Worm (Caenorhabditis elegans) whole organism, late embryonic: ENCODE data around the gene bath-44.

Source experiments
- C08G9.2 ChIP-seq: sonication (generic microtip); optimal IDR thresholded peaks from 2 replicates; lab custom pipeline; 2016; ENCODE audit warnings: mild to moderate bottlenecking, missing genetic modification characterization, moderate library complexity, missing compliant biosample characterization
- T23F11.4 ChIP-seq: fragments of 200-800 bp; sonication (Bioruptor generic); optimal IDR thresholded peaks from 2 replicates; lab custom pipeline; 2018; ENCODE audit warnings: mild to moderate bottlenecking, missing genetic modification characterization, missing compliant biosample characterization
- Y22D7AL.16 ChIP-seq: sonication (generic microtip); optimal IDR thresholded peaks from 2 replicates; lab custom pipeline; 2016; ENCODE audit warnings: missing genetic modification characterization, missing compliant biosample characterization
- ama-1 ChIP-seq: fragments of 150-350 bp; optimal IDR thresholded peaks from 2 replicates; lab custom pipeline; 2014
- ceh-14 ChIP-seq: sonication (generic microtip); optimal IDR thresholded peaks from 2 replicates; lab custom pipeline; 2016; ENCODE audit warnings: missing genotype, missing genetic modification characterization, missing compliant biosample characterization
- ceh-18 ChIP-seq: sonication (generic microtip); optimal IDR thresholded peaks from 2 replicates; lab custom pipeline; 2016; ENCODE audit warnings: missing genetic modification characterization, missing compliant biosample characterization
- ceh-19 ChIP-seq: fragments of 200-800 bp; sonication (Bioruptor generic); optimal IDR thresholded peaks from 2 replicates; lab custom pipeline; 2018; ENCODE audit warnings: mild to moderate bottlenecking, missing genetic modification characterization, missing compliant biosample characterization
- ceh-2 ChIP-seq: sonication (generic microtip); optimal IDR thresholded peaks from 2 replicates; lab custom pipeline; 2016; ENCODE audit warnings: missing genotype, missing genetic modification characterization, missing compliant biosample characterization
- ceh-24 ChIP-seq: sonication (generic microtip); optimal IDR thresholded peaks from 2 replicates; lab custom pipeline; 2016; ENCODE audit warnings: mild to moderate bottlenecking, missing genetic modification characterization, missing compliant biosample characterization
- ceh-45 ChIP-seq: fragments of 200-800 bp; sonication (Bioruptor generic); IDR thresholded peaks from 2 replicates; pipeline ENCODE4 v1.3.6; 2022; ENCODE audit warnings: missing genetic modification reagents, missing genetic modification characterization, missing compliant biosample characterization
- ceh-48 ChIP-seq: sonication (generic microtip); optimal IDR thresholded peaks from 2 replicates; lab custom pipeline; 2016; ENCODE audit warnings: missing genetic modification characterization, inconsistent platforms, missing compliant biosample characterization
- ceh-6 ChIP-seq: fragments of 200-800 bp; sonication (Bioruptor generic); optimal IDR thresholded peaks from 2 replicates; lab custom pipeline; 2018; ENCODE audit warnings: mild to moderate bottlenecking, missing genetic modification characterization, missing compliant biosample characterization
- ceh-9 ChIP-seq: sonication (generic microtip); optimal IDR thresholded peaks from 2 replicates; lab custom pipeline; 2016; ENCODE audit warnings: mild to moderate bottlenecking, missing genetic modification characterization, inconsistent platforms, missing compliant biosample characterization
- che-1 ChIP-seq: sonication (generic microtip); optimal IDR thresholded peaks from 2 replicates; lab custom pipeline; 2016; ENCODE audit warnings: mild to moderate bottlenecking, missing genetic modification characterization, missing compliant biosample characterization
- dmd-4 ChIP-seq: sonication (generic microtip); optimal IDR thresholded peaks from 2 replicates; lab custom pipeline; 2016; ENCODE audit warnings: borderline replicate concordance, missing genetic modification characterization, missing compliant biosample characterization
- elt-2 ChIP-seq: sonication (generic microtip); optimal IDR thresholded peaks from 2 replicates; lab custom pipeline; 2016; ENCODE audit warnings: missing genetic modification reagents, missing genetic modification characterization, missing compliant biosample characterization
- fax-1 ChIP-seq: sonication (generic microtip); optimal IDR thresholded peaks from 2 replicates; lab custom pipeline; 2016; ENCODE audit warnings: missing genotype, missing genetic modification characterization, missing compliant biosample characterization
- fkh-10 ChIP-seq: fragments of 150-350 bp; optimal IDR thresholded peaks from 2 replicates; lab custom pipeline; 2014; ENCODE audit warnings: missing biosample characterization, missing genetic modification reagents, missing genetic modification characterization
- hlh-13 ChIP-seq: fragments of 200-800 bp; sonication (Bioruptor generic); optimal IDR thresholded peaks from 2 replicates; lab custom pipeline; 2018; ENCODE audit warnings: mild to moderate bottlenecking, missing genetic modification characterization, missing compliant biosample characterization
- hlh-15 ChIP-seq: sonication (generic microtip); optimal IDR thresholded peaks from 2 replicates; lab custom pipeline; 2016; ENCODE audit warnings: missing genetic modification characterization, missing compliant biosample characterization
- hlh-8 ChIP-seq: sonication (generic microtip); optimal IDR thresholded peaks from 2 replicates; lab custom pipeline; 2016; ENCODE audit warnings: missing genotype, missing genetic modification characterization, missing compliant biosample characterization
- lin-11 ChIP-seq: fragments of 200-800 bp; sonication (Bioruptor generic); optimal IDR thresholded peaks from 2 replicates; lab custom pipeline; 2018; ENCODE audit warnings: mild to moderate bottlenecking, missing genetic modification characterization, missing compliant biosample characterization
- mec-3 ChIP-seq: sonication (generic microtip); optimal IDR thresholded peaks from 2 replicates; lab custom pipeline; 2016; ENCODE audit warnings: borderline replicate concordance, missing genetic modification characterization, missing compliant biosample characterization
- nhr-11 ChIP-seq: fragments of 150-350 bp; optimal IDR thresholded peaks from 2 replicates; lab custom pipeline; 2014; ENCODE audit warnings: missing biosample characterization, missing genetic modification characterization
- nhr-232 ChIP-seq: sonication (generic microtip); optimal IDR thresholded peaks from 2 replicates; lab custom pipeline; 2016; ENCODE audit warnings: missing genetic modification characterization, missing compliant biosample characterization
- pat-9 ChIP-seq: fragments of 200-800 bp; sonication (Bioruptor generic); optimal IDR thresholded peaks from 2 replicates; lab custom pipeline; 2018; ENCODE audit warnings: mild to moderate bottlenecking, missing genetic modification characterization, moderate library complexity, missing compliant biosample characterization
- pha-4 ChIP-seq: fragments of 150-350 bp; optimal IDR thresholded peaks from 2 replicates; lab custom pipeline; 2018; ENCODE audit warnings: missing biosample characterization, missing genetic modification reagents, missing genetic modification characterization
- pqm-1 ChIP-seq: sonication (generic microtip); optimal IDR thresholded peaks from 2 replicates; lab custom pipeline; 2016; ENCODE audit warnings: missing genetic modification characterization, missing compliant biosample characterization
- pros-1 ChIP-seq: fragments of 150-350 bp; optimal IDR thresholded peaks from 2 replicates; lab custom pipeline; 2014; ENCODE audit warnings: missing biosample characterization, missing genetic modification reagents, missing genetic modification characterization
- tbx-2 ChIP-seq: sonication (generic microtip); optimal IDR thresholded peaks from 2 replicates; lab custom pipeline; 2016; ENCODE audit warnings: missing genetic modification characterization, missing compliant biosample characterization
- ttx-3 ChIP-seq: sonication (generic microtip); optimal IDR thresholded peaks from 2 replicates; lab custom pipeline; 2016; ENCODE audit warnings: missing genetic modification reagents, missing genetic modification characterization, missing compliant biosample characterization
- unc-3 ChIP-seq, 2 experiments: fragments of 200-800 bp in 1 of 2; sonication (Bioruptor generic) in 1 of 2; sonication (generic microtip) in 1 of 2; conservative IDR thresholded peaks in 1 of 2; optimal IDR thresholded peaks in 1 of 2; 2 replicates each; pipeline versions ENCODE4 v1.3.6 to Lab custom; 2016 to 2022; ENCODE audit warnings: missing compliant biosample characterization in 2 of 2, missing genetic modification characterization in 2 of 2, missing genetic modification reagents in 1 of 2
- unc-86 ChIP-seq: sonication (generic microtip); optimal IDR thresholded peaks from 2 replicates; lab custom pipeline; 2016; ENCODE audit warnings: missing genetic modification characterization, missing compliant biosample characterization

bath-44 gene

ce11 chrII:7394690-7395054 is at the start of gene bath-44:
Gene bath-44, plus strand, starts transcription at chrII:7394955.
- TF ChIP-seq pha-4 (tag; lab: Kevin White, UChicago) (no peak), C08G9.2 (tag; lab: Kevin White, UChicago) (no peak), ceh-14 (tag; lab: Kevin White, UChicago) (no peak), ceh-2 (tag; lab: Kevin White, UChicago) (no peak), ceh-6 (GFP tag; lab: Kevin White, UChicago) (no peak), nhr-11 (tag; lab: Kevin White, UChicago) (no peak), mec-3 (no peak), pros-1 (tag; lab: Kevin White, UChicago) (no peak), dmd-4 (tag; lab: Kevin White, UChicago) (no peak)

DNA sequence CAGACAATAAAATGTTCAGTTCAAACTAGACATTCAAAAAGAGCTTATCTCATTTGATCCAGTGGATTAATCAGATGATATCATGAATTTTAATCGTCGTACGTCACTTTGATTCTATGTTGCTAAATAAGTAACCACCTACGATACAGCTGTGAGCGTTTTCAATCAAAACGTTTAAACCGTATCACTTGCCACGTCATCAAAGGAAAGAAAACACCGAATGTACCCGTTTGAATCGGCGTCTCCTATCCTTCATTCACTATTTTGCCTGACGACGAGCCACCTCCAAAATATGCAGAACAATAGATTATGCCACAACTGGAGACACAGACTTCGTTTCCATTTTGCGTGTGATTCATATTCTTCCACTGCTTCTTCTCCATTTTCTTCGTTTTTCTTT is 48.9 kb upstream of the bath-44 start:
- TF ChIP-seq fkh-10 (GFP tag; lab: Kevin White, UChicago), result no peak
- TF ChIP-seq ceh-18 (tag; lab: Kevin White, UChicago), result no peak
- no peak for TF ChIP-seq ceh-45 (GFP tag; lab: Robert Waterston, UW)
- TF ChIP-seq tbx-2 (tag; lab: Kevin White, UChicago), result no peak
- TF ChIP-seq hlh-15 (tag; lab: Kevin White, UChicago), result no peak

- TF ChIP-seq ceh-9 (tag; lab: Kevin White, UChicago), result no peak
- no peak for TF ChIP-seq hlh-13 (GFP tag; lab: Kevin White, UChicago)
- no peak for TF ChIP-seq fax-1 (tag; lab: Kevin White, UChicago)
- TF ChIP-seq ceh-14 (tag; lab: Kevin White, UChicago), result no peak
- TF ChIP-seq nhr-11 (tag; lab: Kevin White, UChicago), result no peak
- TF ChIP-seq unc-3 (GFP tag; conservative IDR thresholded peaks at IDR 0.05; lab: Robert Waterston, UW), result no peak
- TF ChIP-seq unc-3 (tag; optimal IDR thresholded peaks at IDR 0.05; lab: Kevin White, UChicago), result no peak
- TF ChIP-seq ceh-2 (tag; lab: Kevin White, UChicago), result no peak
- TF ChIP-seq T23F11.4 (GFP tag; lab: Kevin White, UChicago), result no peak
- no peak for TF ChIP-seq ama-1
- TF ChIP-seq, all 69 proteins: peak for 0
Observed at ce11 chrII:7348063-7348462, 46.7 kb upstream of the bath-44 start.

DNA sequence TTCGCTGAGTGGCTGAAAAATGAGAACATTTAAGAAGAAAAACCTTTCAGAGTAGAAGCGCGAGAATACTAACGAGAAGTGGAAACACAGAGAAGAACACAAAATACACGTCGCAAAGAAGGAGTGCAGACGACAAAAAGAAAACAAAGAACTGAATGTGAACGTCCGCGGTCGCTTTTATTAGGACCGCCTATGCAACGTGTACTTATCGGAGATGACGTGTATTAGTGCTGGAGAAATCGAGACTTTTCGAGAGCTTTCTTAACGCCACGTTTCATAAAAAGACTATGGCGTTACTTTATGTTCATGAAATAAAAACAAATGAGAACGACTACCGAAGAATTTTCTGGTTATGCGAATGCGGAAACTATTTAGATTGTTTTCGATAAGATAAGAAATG is 42.2 kb upstream of the bath-44 start, which contains the start of gene hsp-4:
Gene hsp-4, minus strand, starts transcription at position 139 of the 400 bp plus-strand sequence.
- TF ChIP-seq ceh-19 (no peak), elt-2 (tag; lab: Kevin White, UChicago) (peak; percentile 1), Y22D7AL.16 (no peak), pros-1 (tag; lab: Kevin White, UChicago) (no peak), fkh-10 (GFP tag; lab: Kevin White, UChicago) (no peak), unc-3 (GFP tag; conservative IDR thresholded peaks at IDR 0.05; lab: Robert Waterston, UW) (no peak), unc-3 (tag; optimal IDR thresholded peaks at IDR 0.05; lab: Kevin White, UChicago) (no peak), che-1 (tag; lab: Kevin White, UChicago) (no peak), lin-11 (no peak)
- TF ChIP-seq, all 69 proteins: peak for 1

ce11 chrII:7353027-7353426 is 41.7 kb upstream of the bath-44 start:
- TF ChIP-seq pqm-1 (no peak), ceh-6 (GFP tag; lab: Kevin White, UChicago) (no peak), ttx-3 (tag; lab: Kevin White, UChicago) (no peak), che-1 (tag; lab: Kevin White, UChicago) (no peak), hlh-8 (tag; lab: Kevin White, UChicago) (no peak), ceh-45 (GFP tag; lab: Robert Waterston, UW) (no peak), unc-86 (tag; lab: Kevin White, UChicago) (no peak), ceh-48 (no peak), ceh-24 (tag; lab: Kevin White, UChicago) (no peak), nhr-232 (no peak), pat-9 (tag; lab: Kevin White, UChicago) (no peak), ama-1 (no peak)
